Fruit fly (Drosophila melanogaster) whole organism, embryonic: ENCODE data around the gene RpL23A.

ENCODE experiments used
- ATbp ChIP-seq: fragments of 200-800 bp; sonication (Bioruptor generic); optimal IDR thresholded peaks from 2 replicates; lab custom pipeline; 2017; ENCODE audit warnings: missing biosample characterization, mild to moderate bottlenecking, missing genetic modification characterization, missing genetic modification reagents
- Antp ChIP-seq: fragments of 200-800 bp; sonication (Bioruptor generic); optimal IDR thresholded peaks from 3 replicates; lab custom pipeline; 2016; ENCODE audit warnings: missing biosample characterization, missing genetic modification characterization
- Awh ChIP-seq: fragments of 200-800 bp; sonication (Bioruptor generic); IDR thresholded peaks from 2 replicates; pipeline ENCODE4, ENCODE4 v1.3.6; 2022; ENCODE audit warnings: missing biosample characterization, missing genetic modification characterization
- Bdp1 ChIP-seq: fragments of 200-800 bp; sonication (Bioruptor generic); optimal IDR thresholded peaks from 3 replicates; lab custom pipeline; 2016; ENCODE audit warnings: missing biosample characterization, missing genetic modification characterization
- Blimp-1 ChIP-seq: fragments of 200-800 bp; sonication (Bioruptor generic); optimal IDR thresholded peaks from 3 replicates; lab custom pipeline; 2018; ENCODE audit warnings: missing biosample characterization, missing genetic modification characterization, mild to moderate bottlenecking, moderate library complexity, missing genetic modification reagents
- CG10267 ChIP-seq: fragments of 200-800 bp; sonication (Bioruptor generic); optimal IDR thresholded peaks from 2 replicates; lab custom pipeline; 2018; ENCODE audit warnings: missing biosample characterization, mild to moderate bottlenecking, missing genetic modification characterization, moderate library complexity
- CG10431 ChIP-seq: fragments of 200-800 bp; sonication (Bioruptor generic); optimal IDR thresholded peaks from 3 replicates; lab custom pipeline; 2018; ENCODE audit warnings: missing biosample characterization, mild to moderate bottlenecking, missing genetic modification characterization
- CG11456 ChIP-seq: fragments of 200-800 bp; sonication (Bioruptor generic); IDR thresholded peaks from 3 replicates; pipeline ENCODE4 v1.3.6; 2022; ENCODE audit warnings: missing biosample characterization, missing genetic modification characterization
- CG12236 ChIP-seq: fragments of 200-800 bp; sonication (Bioruptor generic); optimal IDR thresholded peaks from 2 replicates; lab custom pipeline; 2016; ENCODE audit warnings: missing biosample characterization, missing genetic modification characterization
- CG14441 ChIP-seq: fragments of 200-800 bp; sonication (Bioruptor generic); IDR thresholded peaks from 2 replicates; pipeline ENCODE4 v1.3.6; 2022; ENCODE audit warnings: missing biosample characterization, missing genetic modification characterization
- CG14860 ChIP-seq: fragments of 200-800 bp; sonication (Bioruptor generic); IDR thresholded peaks from 3 replicates; pipeline ENCODE4 v1.3.6; 2022; ENCODE audit warnings: missing biosample characterization, missing genetic modification characterization; ENCODE audit not compliant: partially characterized antibody
- CG15011 ChIP-seq: fragments of 200-800 bp; sonication (Bioruptor generic); optimal IDR thresholded peaks from 3 replicates; lab custom pipeline; 2018; ENCODE audit warnings: missing biosample characterization, mild to moderate bottlenecking, missing genetic modification characterization
- CG15514 ChIP-seq: fragments of 200-800 bp; sonication (Bioruptor generic); optimal IDR thresholded peaks from 3 replicates; lab custom pipeline; 2017; ENCODE audit warnings: missing biosample characterization, missing genetic modification characterization, mild to moderate bottlenecking, moderate library complexity, missing genetic modification reagents
- CG16779 ChIP-seq: fragments of 200-800 bp; sonication (Bioruptor generic); IDR thresholded peaks from 2 replicates; pipeline ENCODE4 v1.3.6; 2022; ENCODE audit warnings: missing biosample characterization, missing genetic modification characterization
- CG16813 ChIP-seq: fragments of 200-800 bp; sonication (Bioruptor generic); IDR thresholded peaks from 3 replicates; pipeline ENCODE4 v1.3.6; 2022; ENCODE audit warnings: missing biosample characterization, missing genetic modification characterization; ENCODE audit not compliant: partially characterized antibody
- CG16815 ChIP-seq: fragments of 200-800 bp; sonication (Bioruptor generic); optimal IDR thresholded peaks from 3 replicates; lab custom pipeline; 2017; ENCODE audit warnings: missing biosample characterization, mild to moderate bottlenecking, missing genetic modification characterization
- CG17359 ChIP-seq: fragments of 200-800 bp; sonication (Bioruptor generic); optimal IDR thresholded peaks from 3 replicates; lab custom pipeline; 2018; ENCODE audit warnings: missing biosample characterization, mild to moderate bottlenecking, missing genetic modification characterization, moderate library complexity
- CG2120 ChIP-seq: fragments of 200-800 bp; sonication (Bioruptor generic); optimal IDR thresholded peaks from 3 replicates; lab custom pipeline; 2016; ENCODE audit warnings: missing biosample characterization, missing genetic modification characterization
- CG2875 ChIP-seq: fragments of 200-800 bp; sonication (Bioruptor generic); optimal IDR thresholded peaks from 2 replicates; lab custom pipeline; 2017; ENCODE audit warnings: missing biosample characterization, mild to moderate bottlenecking, missing genetic modification characterization, missing genetic modification reagents
- CG32532 ChIP-seq: fragments of 200-800 bp; sonication (Bioruptor generic); IDR thresholded peaks from 2 replicates; pipeline ENCODE4 v1.3.6; 2022; ENCODE audit warnings: missing biosample characterization, missing genetic modification characterization
- CG32772 ChIP-seq: fragments of 200-800 bp; sonication (Bioruptor generic); IDR thresholded peaks from 2 replicates; pipeline ENCODE4 v1.3.6; 2022; ENCODE audit warnings: missing biosample characterization, missing genetic modification characterization
- CG3407 ChIP-seq: fragments of 200-800 bp; sonication (Bioruptor generic); optimal IDR thresholded peaks from 2 replicates; lab custom pipeline; 2018; ENCODE audit warnings: missing biosample characterization, mild to moderate bottlenecking, missing genetic modification characterization
- CG3838 ChIP-seq: fragments of 200-800 bp; sonication (Bioruptor generic); optimal IDR thresholded peaks from 3 replicates; lab custom pipeline; 2016; ENCODE audit warnings: missing biosample characterization, missing genetic modification characterization
- CG7556 ChIP-seq: fragments of 200-800 bp; sonication (Bioruptor generic); optimal IDR thresholded peaks from 2 replicates; lab custom pipeline; 2017; ENCODE audit warnings: missing biosample characterization, mild to moderate bottlenecking, missing genetic modification characterization
- CG8924 ChIP-seq: fragments of 200-800 bp; optimal IDR thresholded peaks from 3 replicates; lab custom pipeline; 2019; ENCODE audit warnings: missing biosample characterization, mild to moderate bottlenecking, missing genetic modification characterization, moderate library complexity
- Dad ChIP-seq: fragments of 200-800 bp; sonication (Bioruptor generic); optimal IDR thresholded peaks from 3 replicates; lab custom pipeline; 2016; ENCODE audit warnings: missing biosample characterization, missing genetic modification characterization
- Dip2 ChIP-seq: fragments of 200-800 bp; sonication (Bioruptor generic); IDR thresholded peaks from 2 replicates; pipeline ENCODE4 v1.3.6; 2022; ENCODE audit warnings: missing biosample characterization, missing genetic modification characterization
- E2f1 ChIP-seq: fragments of 200-800 bp; sonication (Bioruptor generic); IDR thresholded peaks from 2 replicates; pipeline ENCODE4 v1.3.6; 2022; ENCODE audit warnings: missing biosample characterization, missing genetic modification characterization
- Fer2 ChIP-seq: fragments of 200-800 bp; sonication (Bioruptor generic); optimal IDR thresholded peaks from 2 replicates; lab custom pipeline; 2018; ENCODE audit warnings: missing biosample characterization, mild to moderate bottlenecking, missing genetic modification characterization, moderate library complexity
- H2.0 ChIP-seq: fragments of 200-800 bp; sonication (Bioruptor generic); IDR thresholded peaks from 2 replicates; pipeline ENCODE4 v1.3.6; 2022; ENCODE audit warnings: missing biosample characterization, missing genetic modification characterization
- HHEX ChIP-seq: fragments of 200-800 bp; sonication (Bioruptor generic); optimal IDR thresholded peaks from 3 replicates; lab custom pipeline; 2017; ENCODE audit warnings: missing biosample characterization, mild to moderate bottlenecking, missing genetic modification characterization, missing genetic modification reagents
- Hr78 ChIP-seq, 2 experiments: fragments of 200-800 bp in 1 of 2; fragments of >200 bp in 1 of 2; sonication (Bioruptor generic) in 1 of 2; optimal IDR thresholded peaks; 2 replicates each; lab custom pipeline; 2017 to 2019; ENCODE audit warnings: missing biosample characterization in 2 of 2, missing genetic modification characterization in 2 of 2, mild to moderate bottlenecking in 1 of 2, moderate library complexity in 1 of 2
- Lpt ChIP-seq: fragments of >200 bp; optimal IDR thresholded peaks from 2 replicates; lab custom pipeline; 2018; ENCODE audit warnings: missing biosample characterization, missing genetic modification characterization
- MTF-1 ChIP-seq: fragments of 200-800 bp; sonication (Bioruptor generic); optimal IDR thresholded peaks from 2 replicates; lab custom pipeline; 2018; ENCODE audit warnings: missing biosample characterization, mild to moderate bottlenecking, missing genetic modification characterization, borderline replicate concordance
- Med ChIP-seq: fragments of 200-800 bp; sonication (Bioruptor generic); peaks from one replicate; lab custom pipeline; 2016; ENCODE audit warnings: missing biosample characterization, missing genetic modification characterization, mild to moderate bottlenecking, inconsistent platforms, moderate library complexity
- Rx ChIP-seq: fragments of 200-800 bp; sonication (Bioruptor generic); IDR thresholded peaks from 2 replicates; pipeline ENCODE4 v1.3.6; 2022; ENCODE audit warnings: missing biosample characterization, missing genetic modification characterization
- Sox102F ChIP-seq: fragments of 200-800 bp; sonication (Bioruptor generic); optimal IDR thresholded peaks from 2 replicates; lab custom pipeline; 2018; ENCODE audit warnings: missing biosample characterization, mild to moderate bottlenecking, missing genetic modification characterization, moderate library complexity
- Sry-δ ChIP-seq: fragments of 200-800 bp; sonication (Bioruptor generic); optimal IDR thresholded peaks from 2 replicates; lab custom pipeline; 2016; ENCODE audit warnings: missing biosample characterization, missing genetic modification characterization
- bigmax ChIP-seq: fragments of 200-800 bp; sonication (Bioruptor generic); optimal IDR thresholded peaks from 2 replicates; lab custom pipeline; 2018; ENCODE audit warnings: missing biosample characterization, mild to moderate bottlenecking, missing genetic modification characterization
- ewg ChIP-seq: fragments of 200-800 bp; sonication (Bioruptor generic); optimal IDR thresholded peaks from 3 replicates; lab custom pipeline; 2017; ENCODE audit warnings: mild to moderate bottlenecking, missing biosample characterization, missing genetic modification reagents, missing genetic modification characterization
- fd64A ChIP-seq: fragments of 200-800 bp; sonication (Bioruptor generic); optimal IDR thresholded peaks from 3 replicates; lab custom pipeline; 2018; ENCODE audit warnings: missing biosample characterization, mild to moderate bottlenecking, missing genetic modification characterization
- hbn ChIP-seq: fragments of 200-800 bp; sonication (Bioruptor generic); IDR thresholded peaks from 2 replicates; pipeline ENCODE4 v1.3.6; 2022; ENCODE audit warnings: missing biosample characterization, missing genetic modification characterization; ENCODE audit not compliant: partially characterized antibody
- hth ChIP-seq: fragments of >200 bp; optimal IDR thresholded peaks from 2 replicates; lab custom pipeline; 2017; ENCODE audit warnings: inconsistent platforms
- kni ChIP-seq: fragments of 200-800 bp; sonication (Bioruptor generic); optimal IDR thresholded peaks from 3 replicates; lab custom pipeline; 2017; ENCODE audit warnings: mild to moderate bottlenecking, missing biosample characterization, missing genetic modification reagents, missing genetic modification characterization
- peb ChIP-seq: fragments of 200-800 bp; sonication (Bioruptor generic); IDR thresholded peaks from 2 replicates; pipeline ENCODE4 v1.3.6; 2022; ENCODE audit warnings: missing biosample characterization, missing genetic modification characterization
- pnt ChIP-seq: fragments of 200-800 bp; sonication (Bioruptor generic); optimal IDR thresholded peaks from 3 replicates; lab custom pipeline; 2016; ENCODE audit warnings: missing biosample characterization, missing genetic modification characterization
- tap ChIP-seq: fragments of 200-800 bp; optimal IDR thresholded peaks from 3 replicates; lab custom pipeline; 2019; ENCODE audit warnings: missing biosample characterization, mild to moderate bottlenecking, missing genetic modification characterization, moderate library complexity
- tx ChIP-seq: fragments of 200-800 bp; sonication (Bioruptor generic); optimal IDR thresholded peaks from 2 replicates; lab custom pipeline; 2016; ENCODE audit warnings: missing biosample characterization, missing genetic modification characterization
- vvl ChIP-seq: fragments of 200-800 bp; sonication (Bioruptor generic); IDR thresholded peaks from 2 replicates; pipeline ENCODE4 v1.3.6; 2022; ENCODE audit warnings: missing biosample characterization, missing genetic modification characterization

The RpL23A gene

DNA sequence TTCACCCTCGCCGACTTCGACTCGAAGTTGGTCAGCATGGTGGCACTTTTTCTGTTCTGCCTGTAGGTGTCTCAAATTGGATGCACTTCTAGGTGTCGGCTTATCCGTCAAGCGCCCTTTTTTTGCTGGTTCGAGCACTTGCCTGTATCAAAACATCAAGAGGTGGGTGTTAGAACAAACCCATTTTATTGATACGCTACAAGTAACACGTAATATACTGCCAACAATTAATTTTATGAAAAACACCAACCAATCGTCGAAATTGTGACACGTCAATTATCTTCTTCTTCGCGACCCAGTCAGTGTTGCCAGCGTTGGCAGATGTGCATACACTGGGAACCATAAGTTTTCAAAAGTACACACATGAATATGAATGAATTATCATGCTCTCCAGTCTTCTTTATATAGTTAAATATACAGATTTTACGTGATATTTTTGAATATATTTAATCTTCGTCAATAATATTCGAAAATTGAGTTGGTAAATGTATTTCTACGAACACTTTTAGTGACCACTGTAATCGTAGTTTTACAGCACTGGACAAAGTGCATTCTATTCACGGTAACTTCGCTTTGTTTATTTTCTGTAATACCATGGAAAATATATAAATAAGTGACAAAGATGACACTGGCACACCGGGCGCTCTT lies 23.4 kb downstream of the RpL23A start, which contains the start of the genes alphaCOP and CG13919 (continued):
- TF ChIP-seq CG8924 (tag; lab: Kevin White, UChicago) (peak; percentile 97), E2f1 (GFP tag; lab: Robert Waterston, UW) (peak; percentile 96), CG16815 (GFP tag; lab: Kevin White, UChicago) (peak; percentile 95), vvl (GFP tag; lab: Robert Waterston, UW) (peak; percentile 97), CG10267 (tag; lab: Kevin White, UChicago) (peak; percentile 100), Med (GFP tag; lab: Kevin White, UChicago) (peak; percentile 99), Sry-δ (GFP tag; lab: Kevin White, UChicago) (peak; percentile 54), CG16779 (GFP tag; lab: Robert Waterston, UW) (peak; percentile 84), Dad (GFP tag; lab: Kevin White, UChicago) (peak; percentile 84), hbn (0 out of 2 replicates have a peak, but pooled peaks have one; percentile 18), HHEX (GFP tag; lab: Kevin White, UChicago) (peak; percentile 94), CG17359 (tag; lab: Kevin White, UChicago) (peak; percentile 95), Fer2 (tag; lab: Kevin White, UChicago) (peak; percentile 89), Rx (peak; percentile 92), Blimp-1 (GFP tag; lab: Kevin White, UChicago) (peak; percentile 88), CG2120 (GFP tag; lab: Kevin White, UChicago) (peak; percentile 98), CG3407 (GFP tag; lab: Kevin White, UChicago) (peak; percentile 92), peb (GFP tag; lab: Robert Waterston, UW) (peak; percentile 87), CG32532 (GFP tag; lab: Robert Waterston, UW) (peak; percentile 97), ewg (GFP tag; lab: Kevin White, UChicago) (peak; percentile 92), CG15514 (GFP tag; lab: Kevin White, UChicago) (peak; percentile 90), pnt (GFP tag; lab: Kevin White, UChicago) (peak; percentile 89), CG14860 (GFP tag; lab: Robert Waterston, UW) (no peak), tx (GFP tag; lab: Kevin White, UChicago) (peak; percentile 88), tap (tag; lab: Kevin White, UChicago) (peak; percentile 92), Lpt (GFP tag; lab: Kevin White, UChicago) (no peak), Antp (GFP tag; lab: Kevin White, UChicago) (peak; percentile 83), CG16813 (GFP tag; lab: Robert Waterston, UW) (0 out of 3 replicates have a peak, but pooled peaks have one; percentile 9), Dip2 (peak; percentile 53), CG15011 (GFP tag; lab: Kevin White, UChicago) (no peak), Hr78 (GFP tag; optimal IDR thresholded peaks at IDR 0.05; lab: Kevin White, UChicago) (peak in 1 of 2 experiments; percentile 93), kni (GFP tag; lab: Kevin White, UChicago) (peak; percentile 67), CG11456 (GFP tag; lab: Robert Waterston, UW) (peak; percentile 95), CG10431 (GFP tag; lab: Kevin White, UChicago) (peak; percentile 83), H2.0 (GFP tag; lab: Robert Waterston, UW) (peak; percentile 98), CG32772 (GFP tag; lab: Robert Waterston, UW) (peak; percentile 96), Bdp1 (peak; percentile 88), CG7556 (GFP tag; lab: Kevin White, UChicago) (peak; percentile 94), CG12236 (GFP tag; lab: Kevin White, UChicago) (peak; percentile 85), bigmax (GFP tag; lab: Kevin White, UChicago) (peak; percentile 20), Sox102F (GFP tag; lab: Kevin White, UChicago) (peak; percentile 98), CG3838 (GFP tag; lab: Kevin White, UChicago) (peak; percentile 89), CG14441 (peak; percentile 98), ATbp (peak; percentile 93), fd64A (GFP tag; lab: Kevin White, UChicago) (peak; percentile 56), hth (no peak), CG2875 (GFP tag; lab: Kevin White, UChicago) (peak; percentile 89), MTF-1 (GFP tag; lab: Kevin White, UChicago) (peak; percentile 83), Awh (GFP tag; lab: Robert Waterston, UW) (peak; percentile 98)
